Worm (Caenorhabditis elegans): Measurements from ENCODE around the gene prk-2.

prk-2 gene

DNA sequence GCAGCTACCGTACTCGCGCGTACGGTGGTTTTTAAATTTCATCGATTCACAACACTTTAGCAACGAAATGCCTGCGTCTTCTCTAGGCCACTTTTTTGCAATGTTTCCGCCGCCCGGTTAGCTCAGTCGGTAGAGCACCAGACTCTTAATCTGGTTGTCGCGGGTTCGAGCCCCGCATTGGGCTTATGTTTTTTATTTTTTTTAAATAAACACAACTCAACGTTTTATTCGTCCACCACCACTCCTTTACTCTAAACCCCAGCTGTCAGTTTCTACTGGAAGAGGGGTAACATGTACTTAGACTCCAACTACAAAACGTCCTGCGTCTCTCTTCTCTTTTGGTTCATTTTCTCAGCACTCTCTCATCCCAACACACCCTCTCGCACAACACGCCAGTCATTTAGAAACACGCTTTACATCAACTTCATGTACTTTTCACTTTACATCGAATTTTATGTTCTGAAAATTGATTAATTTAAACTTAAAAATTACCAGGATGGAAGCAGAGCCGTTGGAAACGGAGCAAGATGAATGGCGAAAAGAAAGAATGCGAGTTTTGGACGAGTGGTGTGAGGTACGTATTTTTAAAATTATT, 19.5 kb upstream of the prk-2 start, which contains the start of the genes elmd-1 and hecw-1 (continued):
- peak; percentile 60 for TF ChIP-seq mxl-3 (GFP tag; optimal IDR thresholded peaks at IDR 0.05)
- TF ChIP-seq mep-1 (tag; optimal IDR thresholded peaks at IDR 0.05), result peak; percentile 58
- TF ChIP-seq T20F7.1 (GFP tag; optimal IDR thresholded peaks at IDR 0.05), result no peak
- TF ChIP-seq F44E2.7 (GFP tag; IDR thresholded peaks at IDR 0.05), result 0 out of 2 replicates have a peak, but pooled peaks have one; percentile 26
- TF ChIP-seq gei-8 (GFP tag; optimal IDR thresholded peaks at IDR 0.05), result peak; percentile 31
- no peak for TF ChIP-seq dmd-9 (GFP tag; IDR thresholded peaks at IDR 0.05)

- TF ChIP-seq unc-62 (GFP tag; optimal IDR thresholded peaks at IDR 0.05 in 1 of 2), result peak in 1 of 2 experiments; percentile 85
- no peak for TF ChIP-seq unc-62 (tag; optimal IDR thresholded peaks at IDR 0.05)
- TF ChIP-seq saeg-2 (GFP tag; IDR thresholded peaks at IDR 0.05), result no peak
- no peak for TF ChIP-seq F49E8.2 (tag; optimal IDR thresholded peaks at IDR 0.05; ENCODE audit: borderline replicate concordance)
- TF ChIP-seq mdl-1 (tag; optimal IDR thresholded peaks at IDR 0.05), result no peak
- peak; percentile 80 for TF ChIP-seq aha-1 (tag)
These were observed 12.5 kb upstream of the prk-2 start for ce11 chrIII:3382465-3382864.

DNA sequence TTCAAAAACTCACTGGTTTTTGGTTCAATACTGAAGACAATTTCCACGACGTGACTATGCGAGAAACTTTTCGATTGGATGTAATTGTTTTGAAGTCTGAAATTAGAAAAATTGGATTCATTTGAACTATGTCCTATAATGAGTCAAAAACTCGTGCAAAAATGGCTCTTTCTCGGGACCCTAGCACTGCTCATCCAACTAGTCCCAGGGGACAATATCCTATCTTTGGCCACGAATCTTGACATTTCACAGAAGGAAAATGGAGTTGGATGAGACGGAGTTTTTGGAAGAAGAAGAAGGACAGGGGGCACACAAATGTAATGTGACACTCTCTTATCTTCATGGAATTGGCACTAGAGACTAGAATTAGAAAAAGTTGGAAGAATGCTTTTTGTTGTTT, 11.9 kb upstream of the prk-2 start:
- TF ChIP-seq unc-62 (GFP tag; optimal IDR thresholded peaks at IDR 0.05 in 1 of 2) (peak in 1 of 2 experiments; percentile 97), unc-62 (tag; optimal IDR thresholded peaks at IDR 0.05) (no peak), arid-1 (GFP tag; conservative IDR thresholded peaks at IDR 0.05) (no peak)

DNA sequence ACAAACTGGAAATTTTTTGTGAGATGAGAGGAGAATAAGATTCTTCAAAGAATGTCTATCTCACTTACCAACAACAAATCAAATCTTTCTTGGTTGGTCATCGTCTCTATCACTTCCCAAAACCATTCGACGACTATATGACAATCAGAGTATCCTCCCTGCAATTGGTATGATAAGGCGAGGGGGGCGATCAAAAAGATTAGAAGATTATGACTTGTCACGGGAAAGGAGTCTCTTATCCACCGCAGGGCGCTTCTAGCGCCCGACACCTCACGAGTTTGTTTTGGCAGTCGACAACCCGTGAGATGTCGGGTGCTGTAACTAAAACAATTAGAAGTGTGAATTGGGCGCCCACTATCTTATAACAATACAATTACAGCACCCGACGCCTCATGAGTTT, 7.7 kb upstream of the prk-2 start:
- TF ChIP-seq spr-3 (GFP tag; optimal IDR thresholded peaks at IDR 0.05) (no peak), hlh-11 (tag; optimal IDR thresholded peaks at IDR 0.05) (peak; percentile 27), cey-2 (tag; optimal IDR thresholded peaks at IDR 0.05; ENCODE audit: borderline replicate concordance, insufficient read depth) (no peak), snpc-4 (tag; optimal IDR thresholded peaks at IDR 0.05) (peak; percentile 66), nhr-76 (tag; optimal IDR thresholded peaks at IDR 0.05) (no peak), lin-13 (GFP tag; optimal IDR thresholded peaks at IDR 0.05) (peak; percentile 25), ctbp-1 (GFP tag; IDR thresholded peaks at IDR 0.05) (no peak), nhr-6 (tag; optimal IDR thresholded peaks at IDR 0.05) (no peak), hlh-30 (tag; optimal IDR thresholded peaks at IDR 0.05; ENCODE audit: insufficient read depth) (peak; percentile 81), mep-1 (tag; optimal IDR thresholded peaks at IDR 0.05) (peak; percentile 15), fkh-10 (GFP tag; optimal IDR thresholded peaks at IDR 0.05) (no peak), tra-1 (GFP tag; IDR thresholded peaks at IDR 0.05) (0 out of 2 replicates have a peak, but pooled peaks have one; percentile 29), ceh-20 (GFP tag; IDR thresholded peaks at IDR 0.05) (no peak), mdl-1 (tag; optimal IDR thresholded peaks at IDR 0.05) (peak in 1 of 2 experiments; percentile 24), dmd-6 (GFP tag; IDR thresholded peaks at IDR 0.05) (peak; percentile 17; the same call in 1 of the 2 replicates), nhr-28 (tag; optimal IDR thresholded peaks at IDR 0.05) (peak; percentile 38), Y5F2A.4 (GFP tag; optimal IDR thresholded peaks at IDR 0.05) (no peak)

- TF ChIP-seq Y48G9A.11 (GFP tag; IDR thresholded peaks at IDR 0.05) (no peak), F37D6.2 (tag; optimal IDR thresholded peaks at IDR 0.05) (no peak), cey-2 (tag; optimal IDR thresholded peaks at IDR 0.05; ENCODE audit: borderline replicate concordance, insufficient read depth) (no peak), ZK337.2 (GFP tag; IDR thresholded peaks at IDR 0.05) (no peak), daf-12 (tag; optimal IDR thresholded peaks at IDR 0.05) (no peak), daf-16 (GFP tag; optimal IDR thresholded peaks at IDR 0.05) (no peak), daf-16 (tag; optimal IDR thresholded peaks at IDR 0.05) (no peak), ceh-62 (tag; optimal IDR thresholded peaks at IDR 0.05) (no peak), aha-1 (tag) (no peak)
These were observed 7.1 kb upstream of the prk-2 start for ce11 chrIII:3377134-3377533.
